Fruit fly (Drosophila melanogaster) whole organism, pupa: ENCODE measurements around the gene Delta.

ENCODE experiments used
- CG10348 ChIP-seq: fragments of 200-800 bp; sonication (Bioruptor generic); IDR thresholded peaks from 2 replicates; pipeline ENCODE4 v1.3.6; 2022; ENCODE audit warnings: missing biosample characterization, missing genetic modification characterization
- CG12605 ChIP-seq: fragments of 200-800 bp; sonication (Bioruptor generic); IDR thresholded peaks from 2 replicates; pipeline ENCODE4 v1.3.6; 2022; ENCODE audit warnings: missing biosample characterization, missing genetic modification characterization
- CG13204 ChIP-seq: fragments of 200-800 bp; sonication (Bioruptor generic); optimal IDR thresholded peaks from 2 replicates; lab custom pipeline; 2018; ENCODE audit warnings: missing biosample characterization, mild to moderate bottlenecking, missing genetic modification characterization, moderate library complexity
- CG14655 ChIP-seq: fragments of 200-800 bp; sonication (Bioruptor generic); optimal IDR thresholded peaks from 3 replicates; lab custom pipeline; 2017; ENCODE audit warnings: mild to moderate bottlenecking, missing biosample characterization, missing genetic modification reagents, missing genetic modification characterization
- CG15710 ChIP-seq: fragments of 200-800 bp; sonication (Bioruptor generic); optimal IDR thresholded peaks from 2 replicates; lab custom pipeline; 2018; ENCODE audit warnings: missing biosample characterization, mild to moderate bottlenecking, missing genetic modification characterization, moderate library complexity
- CG17806 ChIP-seq: fragments of 200-800 bp; sonication (Bioruptor generic); optimal IDR thresholded peaks from 2 replicates; lab custom pipeline; 2018; ENCODE audit warnings: missing biosample characterization, mild to moderate bottlenecking, missing genetic modification characterization, moderate library complexity
- CG32121 ChIP-seq: fragments of 200-800 bp; sonication (Bioruptor generic); IDR thresholded peaks from 2 replicates; pipeline ENCODE4 v1.3.6; 2022; ENCODE audit warnings: missing biosample characterization, missing genetic modification characterization
- CG34367 ChIP-seq: fragments of 200-800 bp; sonication (Bioruptor generic); optimal IDR thresholded peaks from 2 replicates; lab custom pipeline; 2018; ENCODE audit warnings: missing biosample characterization, mild to moderate bottlenecking, missing genetic modification characterization
- CG4496 ChIP-seq: fragments of 200-800 bp; sonication (Bioruptor generic); IDR thresholded peaks from 3 replicates; pipeline ENCODE4 v1.3.6; 2022; ENCODE audit warnings: missing biosample characterization, missing genetic modification characterization
- CG8159 ChIP-seq: fragments of 200-800 bp; sonication (Bioruptor generic); optimal IDR thresholded peaks from 3 replicates; lab custom pipeline; 2018; ENCODE audit warnings: missing biosample characterization, mild to moderate bottlenecking, missing genetic modification characterization, moderate library complexity
- CG8301 ChIP-seq: fragments of 200-800 bp; sonication (Bioruptor generic); optimal IDR thresholded peaks from 2 replicates; lab custom pipeline; 2018; ENCODE audit warnings: missing biosample characterization, mild to moderate bottlenecking, missing genetic modification characterization
- CG9948 ChIP-seq: fragments of 200-800 bp; sonication (Bioruptor generic); optimal IDR thresholded peaks from 2 replicates; lab custom pipeline; 2018; ENCODE audit warnings: missing biosample characterization, mild to moderate bottlenecking, missing genetic modification characterization, moderate library complexity
- D1 ChIP-seq: fragments of 200-800 bp; sonication (Bioruptor generic); optimal IDR thresholded peaks from 2 replicates; lab custom pipeline; 2018; ENCODE audit warnings: missing biosample characterization, mild to moderate bottlenecking, missing genetic modification characterization, moderate library complexity
- EcR ChIP-seq: fragments of 200-800 bp; sonication (Bioruptor generic); optimal IDR thresholded peaks from 3 replicates; lab custom pipeline; 2019; ENCODE audit warnings: missing biosample characterization, missing genetic modification characterization, mild to moderate bottlenecking, moderate library complexity, missing genetic modification reagents
- Ets98B ChIP-seq: fragments of 200-800 bp; sonication (Bioruptor generic); IDR thresholded peaks from 2 replicates; pipeline ENCODE4 v1.3.6; 2022; ENCODE audit warnings: missing biosample characterization, missing genetic modification characterization
- Pif1A ChIP-seq: fragments of 200-800 bp; sonication (Bioruptor generic); optimal IDR thresholded peaks from 3 replicates; lab custom pipeline; 2016; ENCODE audit warnings: missing biosample characterization, missing genetic modification characterization
- Pif1B ChIP-seq: fragments of 200-800 bp; sonication (Bioruptor generic); optimal IDR thresholded peaks from 3 replicates; lab custom pipeline; 2016; ENCODE audit warnings: missing biosample characterization, missing genetic modification characterization
- Snoo ChIP-seq: fragments of 200-800 bp; sonication (Bioruptor generic); optimal IDR thresholded peaks from 3 replicates; lab custom pipeline; 2017; ENCODE audit warnings: missing biosample characterization, mild to moderate bottlenecking, missing genetic modification characterization, inconsistent platforms
- gl ChIP-seq: fragments of 200-800 bp; sonication (Bioruptor generic); optimal IDR thresholded peaks from 2 replicates; lab custom pipeline; 2018; ENCODE audit warnings: missing biosample characterization, mild to moderate bottlenecking, missing genetic modification characterization
- rn ChIP-seq: fragments of 200-800 bp; sonication (Bioruptor generic); IDR thresholded peaks from 2 replicates; pipeline ENCODE4 v1.3.6; 2022; ENCODE audit warnings: missing biosample characterization, missing genetic modification characterization

Delta gene

dm6 chr3R:19350375-19350943 is 24.4 kb upstream of the Delta start:
- TF ChIP-seq CG34367 (tag; lab: Kevin White, UChicago): no peak
- no peak for TF ChIP-seq Pif1B (GFP tag; lab: Kevin White, UChicago)
- TF ChIP-seq CG15710 (tag; lab: Kevin White, UChicago): no peak
- TF ChIP-seq CG8301 (tag; lab: Kevin White, UChicago): no peak
- no peak for TF ChIP-seq gl (tag; lab: Kevin White, UChicago)
- no peak for TF ChIP-seq CG12605 (GFP tag; lab: Robert Waterston, UW)
- no peak for TF ChIP-seq CG10348 (GFP tag; lab: Robert Waterston, UW)
- TF ChIP-seq CG14655 (GFP tag; lab: Kevin White, UChicago): no peak
- no peak for TF ChIP-seq Pif1A (GFP tag; lab: Kevin White, UChicago)

dm6 chr3R:19347678-19348077 is 21.7 kb upstream of the Delta start:
- peak; percentile 19 for TF ChIP-seq Snoo (tag; lab: Kevin White, UChicago)
- TF ChIP-seq CG13204 (GFP tag; lab: Kevin White, UChicago): no peak
- no peak for TF ChIP-seq CG34367 (tag; lab: Kevin White, UChicago)
- TF ChIP-seq Pif1B (GFP tag; lab: Kevin White, UChicago): no peak
- TF ChIP-seq CG17806 (tag; lab: Kevin White, UChicago): no peak
- TF ChIP-seq, all 21 proteins: peak for 1

- no peak for TF ChIP-seq Ets98B (GFP tag; lab: Robert Waterston, UW)
Measured at dm6 chr3R:19346532-19346931, 20.5 kb upstream of the Delta start.

dm6 chr3R:19345214-19345613 is 19.2 kb upstream of the Delta start:
- TF ChIP-seq CG4496 (GFP tag; lab: Robert Waterston, UW) (no peak), EcR (GFP tag; lab: Kevin White, UChicago) (no peak), CG8301 (tag; lab: Kevin White, UChicago) (no peak), CG9948 (no peak), Snoo (tag; lab: Kevin White, UChicago) (no peak), CG17806 (tag; lab: Kevin White, UChicago) (no peak), CG10348 (GFP tag; lab: Robert Waterston, UW) (no peak), Pif1A (GFP tag; lab: Kevin White, UChicago) (no peak), CG8159 (tag; lab: Kevin White, UChicago) (no peak), rn (GFP tag; lab: Robert Waterston, UW) (no peak)

dm6 chr3R:19343534-19344325 is 17.7 kb upstream of the Delta start:
- TF ChIP-seq Snoo (tag; lab: Kevin White, UChicago) (no peak), rn (GFP tag; lab: Robert Waterston, UW) (no peak), CG32121 (no peak), CG12605 (GFP tag; lab: Robert Waterston, UW) (no peak)

- no peak for TF ChIP-seq CG4496 (GFP tag; lab: Robert Waterston, UW)
- no peak for TF ChIP-seq Pif1A (GFP tag; lab: Kevin White, UChicago)
- TF ChIP-seq CG34367 (tag; lab: Kevin White, UChicago): no peak
- TF ChIP-seq CG8159 (tag; lab: Kevin White, UChicago): no peak
- no peak for TF ChIP-seq D1 (tag; lab: Kevin White, UChicago)
- no peak for TF ChIP-seq gl (tag; lab: Kevin White, UChicago)
- no peak for TF ChIP-seq CG17806 (tag; lab: Kevin White, UChicago)
- no peak for TF ChIP-seq CG10348 (GFP tag; lab: Robert Waterston, UW)
- TF ChIP-seq Pif1B (GFP tag; lab: Kevin White, UChicago): no peak
- no peak for TF ChIP-seq CG8301 (tag; lab: Kevin White, UChicago)
- TF ChIP-seq, all 21 proteins: peak for 0
Measured at dm6 chr3R:19341779-19342178, 15.8 kb upstream of the Delta start.

- TF ChIP-seq Ets98B (GFP tag; lab: Robert Waterston, UW) (no peak), CG32121 (no peak)
Measured at dm6 chr3R:19340312-19341079, 14.5 kb upstream of the Delta start.
